Fruit fly (Drosophila melanogaster) Kc167 (cell line): Measurements from ENCODE around the gene caps.

ENCODE experiments used
- h ChIP-seq: fragments of >200 bp; optimal IDR thresholded peaks from 3 replicates; lab custom pipeline; 2018; ENCODE audit warnings: missing external identifiers
- insv ChIP-seq: fragments of >200 bp; optimal IDR thresholded peaks from 3 replicates; lab custom pipeline; 2018; ENCODE audit warnings: missing external identifiers

- TF ChIP-seq h (lab: Kevin White, UChicago), result no peak
- TF ChIP-seq insv (lab: Kevin White, UChicago), result no peak
Observed at dm6 chr3L:13256159-13256558, 27.7 kb downstream of the caps start.
